Fruit fly (Drosophila melanogaster) whole organism, embryonic: ENCODE measurements around the gene Brms1.

Source experiments
- Adf1 ChIP-seq: fragments of 200-800 bp; sonication (Bioruptor generic); IDR thresholded peaks from 2 replicates; pipeline ENCODE4 v1.3.6; 2022; ENCODE audit warnings: missing biosample characterization, missing genetic modification characterization
- Aef1 ChIP-seq: fragments of 200-800 bp; sonication (Bioruptor generic); IDR thresholded peaks from 3 replicates; pipeline ENCODE4 v1.3.6; 2022; ENCODE audit warnings: missing biosample characterization, missing genetic modification characterization
- Blimp-1 ChIP-seq: fragments of 200-800 bp; sonication (Bioruptor generic); optimal IDR thresholded peaks from 3 replicates; lab custom pipeline; 2018; ENCODE audit warnings: missing biosample characterization, missing genetic modification characterization, mild to moderate bottlenecking, moderate library complexity, missing genetic modification reagents
- CG10267 ChIP-seq: fragments of 200-800 bp; sonication (Bioruptor generic); optimal IDR thresholded peaks from 2 replicates; lab custom pipeline; 2018; ENCODE audit warnings: missing biosample characterization, mild to moderate bottlenecking, missing genetic modification characterization, moderate library complexity
- CG10959 ChIP-seq: fragments of 200-800 bp; sonication (Bioruptor generic); IDR thresholded peaks from 2 replicates; pipeline ENCODE4 v1.3.6; 2022; ENCODE audit warnings: missing biosample characterization, missing genetic modification characterization
- CG12071 ChIP-seq: fragments of 200-800 bp; sonication (Bioruptor generic); optimal IDR thresholded peaks from 3 replicates; lab custom pipeline; 2018; ENCODE audit warnings: missing biosample characterization, mild to moderate bottlenecking, missing genetic modification characterization
- CG12659 ChIP-seq: fragments of 200-800 bp; sonication (Bioruptor generic); optimal IDR thresholded peaks from 3 replicates; lab custom pipeline; 2017; ENCODE audit warnings: mild to moderate bottlenecking, missing biosample characterization, missing genetic modification reagents, missing genetic modification characterization
- CG12744 ChIP-seq: fragments of 200-800 bp; sonication (Bioruptor generic); optimal IDR thresholded peaks from 2 replicates; lab custom pipeline; 2016; ENCODE audit warnings: missing biosample characterization, missing genetic modification characterization
- CG18619 ChIP-seq: fragments of 200-800 bp; sonication (Bioruptor generic); optimal IDR thresholded peaks from 3 replicates; lab custom pipeline; 2017; ENCODE audit warnings: missing biosample characterization, mild to moderate bottlenecking, missing genetic modification characterization
- CG30403 ChIP-seq: fragments of 200-800 bp; sonication (Bioruptor generic); optimal IDR thresholded peaks from 3 replicates; lab custom pipeline; 2016; ENCODE audit warnings: missing biosample characterization, missing genetic modification characterization
- CG31365 ChIP-seq: fragments of 200-800 bp; sonication (Bioruptor generic); optimal IDR thresholded peaks from 2 replicates; lab custom pipeline; 2018; ENCODE audit warnings: missing biosample characterization, mild to moderate bottlenecking, missing genetic modification characterization
- CG34376 ChIP-seq: fragments of 200-800 bp; sonication (Bioruptor generic); optimal IDR thresholded peaks from 2 replicates; lab custom pipeline; 2018; ENCODE audit warnings: missing biosample characterization, mild to moderate bottlenecking, missing genetic modification characterization
- CG5180 ChIP-seq: fragments of 200-800 bp; sonication (Bioruptor generic); optimal IDR thresholded peaks from 3 replicates; lab custom pipeline; 2017; ENCODE audit warnings: missing biosample characterization, missing genetic modification characterization, mild to moderate bottlenecking, moderate library complexity, missing genetic modification reagents
- CG5953 ChIP-seq: fragments of 200-800 bp; sonication (Bioruptor generic); IDR thresholded peaks from 2 replicates; pipeline ENCODE4 v1.3.6; 2022; ENCODE audit warnings: missing biosample characterization, missing genetic modification characterization
- CG8388 ChIP-seq: fragments of 200-800 bp; sonication (Bioruptor generic); optimal IDR thresholded peaks from 2 replicates; lab custom pipeline; 2019; ENCODE audit warnings: missing biosample characterization, mild to moderate bottlenecking, missing genetic modification characterization, moderate library complexity
- CG9727 ChIP-seq: fragments of 200-800 bp; sonication (Bioruptor generic); optimal IDR thresholded peaks from 3 replicates; lab custom pipeline; 2017; ENCODE audit warnings: missing biosample characterization, mild to moderate bottlenecking, missing genetic modification characterization
- Dll ChIP-seq: fragments of 200-800 bp; sonication (Bioruptor generic); IDR thresholded peaks from 4 replicates; pipeline ENCODE4 v1.3.6; 2022; ENCODE audit warnings: missing biosample characterization, missing genetic modification characterization; ENCODE audit not compliant: partially characterized antibody
- Dref ChIP-seq: fragments of 200-800 bp; sonication (Bioruptor generic); IDR thresholded peaks from 2 replicates; pipeline ENCODE4 v1.3.6; 2022; ENCODE audit warnings: missing biosample characterization, missing genetic modification characterization
- Drgx ChIP-seq: fragments of 200-800 bp; sonication (Bioruptor generic); IDR thresholded peaks from 2 replicates; pipeline ENCODE4 v1.3.6; 2022; ENCODE audit warnings: missing biosample characterization, missing genetic modification characterization
- E2f2 ChIP-seq: fragments of 200-800 bp; sonication (Bioruptor generic); IDR thresholded peaks from 2 replicates; pipeline ENCODE4 v1.3.6; 2022; ENCODE audit warnings: missing biosample characterization, missing genetic modification characterization
- Eip74EF ChIP-seq, 2 experiments: fragments of 200-800 bp in 1 of 2; fragments of >200 bp in 1 of 2; sonication (Bioruptor generic) in 1 of 2; optimal IDR thresholded peaks; 2 replicates each; lab custom pipeline; 2017 to 2019; ENCODE audit warnings: missing biosample characterization in 2 of 2, missing genetic modification characterization in 2 of 2, mild to moderate bottlenecking in 1 of 2, moderate library complexity in 1 of 2
- GATAe ChIP-seq: fragments of 200-800 bp; sonication (Bioruptor generic); conservative IDR thresholded peaks from 2 replicates; pipeline ENCODE4 v1.3.6; 2022; ENCODE audit warnings: missing biosample characterization, missing genetic modification characterization
- Lim3 ChIP-seq: fragments of 200-800 bp; sonication (Bioruptor generic); IDR thresholded peaks from 2 replicates; pipeline ENCODE4 v1.3.6; 2022; ENCODE audit warnings: missing biosample characterization, missing genetic modification characterization
- Myb ChIP-seq: fragments of 200-800 bp; sonication (Bioruptor generic); optimal IDR thresholded peaks from 2 replicates; lab custom pipeline; 2016; ENCODE audit warnings: missing biosample characterization, missing genetic modification characterization
- Nf-YC ChIP-seq: fragments of 200-800 bp; optimal IDR thresholded peaks from 3 replicates; lab custom pipeline; 2019; ENCODE audit warnings: missing biosample characterization, mild to moderate bottlenecking, missing genetic modification characterization, moderate library complexity
- Spps ChIP-seq: fragments of 200-800 bp; sonication (Bioruptor generic); optimal IDR thresholded peaks from 2 replicates; lab custom pipeline; 2018; ENCODE audit warnings: missing biosample characterization, mild to moderate bottlenecking, missing genetic modification characterization
- TFAM ChIP-seq: fragments of 200-800 bp; sonication (Bioruptor generic); optimal IDR thresholded peaks from 2 replicates; lab custom pipeline; 2017; ENCODE audit warnings: missing biosample characterization, missing genetic modification characterization, inconsistent platforms
- bbx ChIP-seq: fragments of 200-800 bp; sonication (Bioruptor generic); IDR thresholded peaks from 2 replicates; pipeline ENCODE4 v1.3.6; 2022; ENCODE audit warnings: missing biosample characterization, missing genetic modification characterization; ENCODE audit not compliant: partially characterized antibody
- cg ChIP-seq: fragments of 200-800 bp; sonication (Bioruptor generic); optimal IDR thresholded peaks from 3 replicates; lab custom pipeline; 2019; ENCODE audit warnings: missing biosample characterization, mild to moderate bottlenecking, missing genetic modification characterization, moderate library complexity
- chif ChIP-seq, 2 experiments: fragments of 200-800 bp; sonication (Bioruptor generic); optimal IDR thresholded peaks; 3 replicates each; lab custom pipeline; 2016; ENCODE audit warnings: missing biosample characterization in 2 of 2, missing genetic modification characterization in 2 of 2
- chinmo ChIP-seq: fragments of 200-800 bp; sonication (Bioruptor generic); IDR thresholded peaks from 4 replicates; pipeline ENCODE4 v1.3.6; 2022; ENCODE audit warnings: missing biosample characterization, missing genetic modification characterization; ENCODE audit not compliant: partially characterized antibody
- crp ChIP-seq, 2 experiments: fragments of 200-800 bp; sonication (Bioruptor generic); optimal IDR thresholded peaks; 2 replicates in 1 of 2; 3 replicates in 1 of 2; lab custom pipeline; 2017; ENCODE audit warnings: missing biosample characterization in 2 of 2, missing genetic modification characterization in 2 of 2, mild to moderate bottlenecking in 1 of 2, moderate library complexity in 1 of 2
- dm ChIP-seq: fragments of 200-800 bp; sonication (Bioruptor generic); optimal IDR thresholded peaks from 3 replicates; lab custom pipeline; 2016; ENCODE audit warnings: missing biosample characterization, missing genetic modification characterization
- dpn ChIP-seq, 2 experiments: fragments of 200-800 bp; sonication (Bioruptor generic); optimal IDR thresholded peaks; 3 replicates each; lab custom pipeline; 2016; ENCODE audit warnings: missing biosample characterization in 2 of 2, missing genetic modification characterization in 2 of 2
- eve ChIP-seq, 2 experiments: fragments of >200 bp; optimal IDR thresholded peaks; 2 replicates each; lab custom pipeline; 2017; ENCODE audit warnings: missing biosample characterization in 2 of 2, missing genetic modification characterization in 2 of 2
- ewg ChIP-seq: fragments of 200-800 bp; sonication (Bioruptor generic); optimal IDR thresholded peaks from 3 replicates; lab custom pipeline; 2017; ENCODE audit warnings: mild to moderate bottlenecking, missing biosample characterization, missing genetic modification reagents, missing genetic modification characterization
- h ChIP-seq: fragments of >200 bp; optimal IDR thresholded peaks from 2 replicates; lab custom pipeline; 2017
- hbn ChIP-seq: fragments of 200-800 bp; sonication (Bioruptor generic); IDR thresholded peaks from 2 replicates; pipeline ENCODE4 v1.3.6; 2022; ENCODE audit warnings: missing biosample characterization, missing genetic modification characterization; ENCODE audit not compliant: partially characterized antibody
- kni ChIP-seq: fragments of 200-800 bp; sonication (Bioruptor generic); optimal IDR thresholded peaks from 3 replicates; lab custom pipeline; 2017; ENCODE audit warnings: mild to moderate bottlenecking, missing biosample characterization, missing genetic modification reagents, missing genetic modification characterization
- p53 ChIP-seq: fragments of 200-800 bp; sonication (Bioruptor generic); optimal IDR thresholded peaks from 2 replicates; lab custom pipeline; 2016; ENCODE audit warnings: missing biosample characterization, missing genetic modification characterization
- pan ChIP-seq, 4 experiments: fragments of >200 bp in 3 of 4; fragments of 200-800 bp in 1 of 4; sonication (Bioruptor generic) in 1 of 4; optimal IDR thresholded peaks in 3 of 4; IDR thresholded peaks in 1 of 4; 2 replicates each; pipeline versions ENCODE4 v1.3.6 to Lab custom; 2017 to 2022; ENCODE audit warnings: missing biosample characterization in 2 of 4, missing genetic modification characterization in 2 of 4, mixed read lengths in 1 of 4
- row ChIP-seq: fragments of 200-800 bp; sonication (Bioruptor generic); IDR thresholded peaks from 3 replicates; pipeline ENCODE4 v1.3.6; 2022; ENCODE audit warnings: missing biosample characterization, missing genetic modification characterization
- sqz ChIP-seq: fragments of 200-800 bp; sonication (Bioruptor generic); optimal IDR thresholded peaks from 3 replicates; lab custom pipeline; 2018; ENCODE audit warnings: missing biosample characterization, mild to moderate bottlenecking, missing genetic modification characterization
- sug ChIP-seq: fragments of 200-800 bp; optimal IDR thresholded peaks from 2 replicates; lab custom pipeline; 2019; ENCODE audit warnings: missing biosample characterization, mild to moderate bottlenecking, missing genetic modification characterization, moderate library complexity
- vnd ChIP-seq: fragments of 200-800 bp; sonication (Bioruptor generic); IDR thresholded peaks from 3 replicates; pipeline ENCODE4 v1.3.6; 2022; ENCODE audit warnings: missing biosample characterization, missing genetic modification characterization; ENCODE audit not compliant: partially characterized antibody

Brms1 gene

DNA sequence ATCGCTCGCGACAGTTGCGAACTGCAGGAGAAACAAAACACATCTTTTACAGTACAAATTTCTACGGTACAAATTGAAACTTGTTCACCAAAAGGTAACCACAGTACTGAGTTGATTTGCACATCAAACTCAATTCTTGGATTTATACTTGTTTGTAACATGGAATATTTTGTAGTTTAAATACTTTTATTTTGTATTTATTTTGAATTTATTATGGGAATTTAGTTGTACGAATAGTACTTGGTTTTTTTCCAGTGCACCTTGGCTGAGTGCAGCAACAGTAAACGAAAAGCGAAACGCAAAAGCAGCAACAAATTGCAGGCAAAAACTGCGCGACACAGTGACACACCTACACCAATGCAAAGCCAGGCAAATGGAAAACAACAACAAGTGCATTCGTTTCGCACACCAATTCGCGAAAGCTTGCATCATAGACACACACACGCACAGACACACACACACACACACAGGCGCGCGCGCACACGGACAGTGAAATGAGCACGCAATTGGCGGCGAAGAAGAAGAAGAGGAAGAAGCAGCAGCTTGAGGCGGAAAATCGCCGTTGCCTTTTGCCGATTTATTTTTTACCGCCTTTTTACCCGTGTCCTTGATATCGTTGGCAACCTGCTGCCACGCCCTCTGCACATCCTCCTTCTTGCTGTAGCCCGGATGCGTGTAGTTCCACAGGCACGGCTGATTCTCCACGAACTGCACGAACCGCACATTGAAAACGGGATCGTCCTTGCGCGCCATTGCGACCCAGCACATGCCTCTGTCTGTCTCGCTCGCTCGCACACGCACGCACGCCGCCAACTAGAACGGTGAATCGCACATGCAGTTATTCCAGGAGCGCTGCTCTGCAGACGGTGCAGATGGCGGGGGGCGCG, 4.2 kb downstream of the Brms1 start (continued):
- TF ChIP-seq pan (optimal IDR thresholded peaks at IDR 0.05; lab: Kevin White, UChicago) (no peak), pan (GFP tag; optimal IDR thresholded peaks at IDR 0.05 in 1 of 2, IDR thresholded peaks at IDR 0.05 in 1 of 2) (peak in 1 of 2 experiments; percentile 19), Drgx (GFP tag; lab: Robert Waterston, UW) (peak; percentile 62)
- TF ChIP-seq, all 482 proteins: peak for 14

DNA sequence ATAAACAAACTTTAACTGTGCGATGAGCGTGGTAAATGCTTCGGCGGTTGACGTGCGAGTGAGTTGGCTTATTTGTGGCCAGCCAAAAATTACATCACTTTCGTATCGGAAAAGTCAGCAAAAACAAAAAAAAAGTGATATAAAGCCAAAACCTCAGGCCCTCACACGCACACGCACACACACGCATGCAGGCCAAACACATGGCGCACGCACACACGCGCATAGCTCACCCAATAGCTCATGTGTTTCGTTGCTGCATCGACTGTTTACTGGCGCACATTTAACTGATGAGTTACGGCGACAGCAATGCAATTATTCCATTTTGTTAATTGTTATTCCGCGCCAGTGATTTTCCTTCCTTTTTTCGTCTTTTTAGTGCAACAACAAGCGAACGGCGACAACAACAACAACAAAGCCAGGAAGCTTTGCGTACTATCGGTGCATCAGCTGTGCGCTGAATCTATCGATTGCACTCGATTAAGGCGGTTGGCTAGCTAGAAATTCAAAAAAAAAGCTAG, 6.3 kb downstream of the Brms1 start, which contains the start of gene Flad1:
Gene Flad1, minus strand, starts transcription at position 418 of the 518 bp plus-strand sequence.
- TF ChIP-seq GATAe (GFP tag; lab: Robert Waterston, UW) (no peak), vnd (0 out of 3 replicates have a peak, but pooled peaks have one; percentile 39), Spps (tag; lab: Kevin White, UChicago) (no peak), dpn (GFP tag; optimal IDR thresholded peaks at IDR 0.05; lab: Kevin White, UChicago) (no peak), hbn (GFP tag; lab: Robert Waterston, UW) (peak; percentile 54), CG8388 (no peak), Dll (peak; percentile 65), Blimp-1 (GFP tag; lab: Kevin White, UChicago) (no peak), h (lab: Kevin White, UChicago) (no peak), crp (GFP tag; optimal IDR thresholded peaks at IDR 0.05; lab: Kevin White, UChicago) (peak; percentile 0 to 87), CG5180 (GFP tag; lab: Kevin White, UChicago) (no peak), CG12744 (GFP tag; lab: Kevin White, UChicago) (no peak), CG12659 (GFP tag; lab: Kevin White, UChicago) (no peak), chinmo (GFP tag; lab: Robert Waterston, UW) (0 out of 4 replicates have a peak, but pooled peaks have one; percentile 54), sug (tag; lab: Kevin White, UChicago) (peak; percentile 9), CG5953 (GFP tag; lab: Robert Waterston, UW) (no peak), row (GFP tag; lab: Robert Waterston, UW) (0 out of 3 replicates have a peak, but pooled peaks have one; percentile 12), CG30403 (GFP tag; lab: Kevin White, UChicago) (no peak), Aef1 (GFP tag; lab: Robert Waterston, UW) (no peak; the same call in 2 of the 3 replicates), eve (GFP tag; optimal IDR thresholded peaks at IDR 0.05; lab: Kevin White, UChicago) (no peak), CG34376 (GFP tag; lab: Kevin White, UChicago) (peak; percentile 48), CG9727 (GFP tag; lab: Kevin White, UChicago) (no peak), Eip74EF (GFP tag; optimal IDR thresholded peaks at IDR 0.05; lab: Kevin White, UChicago) (peak in 1 of 2 experiments; percentile 13), CG10267 (tag; lab: Kevin White, UChicago) (no peak), ewg (GFP tag; lab: Kevin White, UChicago) (peak; percentile 29), chif (GFP tag; optimal IDR thresholded peaks at IDR 0.05; lab: Kevin White, UChicago) (no peak), Myb (GFP tag; lab: Kevin White, UChicago) (peak; percentile 44), CG18619 (no peak), p53 (GFP tag; lab: Kevin White, UChicago) (no peak), CG10959 (GFP tag; lab: Robert Waterston, UW) (no peak), Dref (GFP tag; lab: Robert Waterston, UW) (peak; percentile 73), Lim3 (GFP tag; lab: Robert Waterston, UW) (no peak), TFAM (GFP tag; lab: Kevin White, UChicago) (no peak), CG31365 (tag; lab: Kevin White, UChicago) (no peak), cg (peak; percentile 88), E2f2 (peak; percentile 86), sqz (GFP tag; lab: Kevin White, UChicago) (peak; percentile 68), kni (no peak), Nf-YC (tag; lab: Kevin White, UChicago) (no peak), CG12071 (GFP tag; lab: Kevin White, UChicago) (no peak), dm (GFP tag; lab: Kevin White, UChicago) (peak; percentile 73), bbx (GFP tag; lab: Robert Waterston, UW) (peak; percentile 60), Adf1 (GFP tag; lab: Robert Waterston, UW) (no peak)
